Worm (Caenorhabditis elegans): ENCODE measurements around the gene M04C3.2.

ce11 chrV:19477302-19477701 is 28.6 kb upstream of the M04C3.2 start:
- TF ChIP-seq nhr-25 (tag; optimal IDR thresholded peaks at IDR 0.05) = no peak
- no peak for TF ChIP-seq nhr-11 (tag; optimal IDR thresholded peaks at IDR 0.05)
- no peak for TF ChIP-seq unc-39 (tag; optimal IDR thresholded peaks at IDR 0.05)
- TF ChIP-seq F13H6.1 (tag; optimal IDR thresholded peaks at IDR 0.05) = no peak
- no peak for TF ChIP-seq ZK546.5 (tag; optimal IDR thresholded peaks at IDR 0.05)
- no peak for TF ChIP-seq unc-62 (GFP tag; optimal IDR thresholded peaks at IDR 0.05)
- TF ChIP-seq ztf-11 (tag; optimal IDR thresholded peaks at IDR 0.05) = no peak
- TF ChIP-seq egl-27 (tag; optimal IDR thresholded peaks at IDR 0.05) = no peak
- TF ChIP-seq nhr-21 (tag; optimal IDR thresholded peaks at IDR 0.05) = no peak
- TF ChIP-seq Y55F3AM.14 (GFP tag; optimal IDR thresholded peaks at IDR 0.05) = no peak
- TF ChIP-seq snpc-4 (tag; optimal IDR thresholded peaks at IDR 0.05) = no peak
- no peak for TF ChIP-seq ama-1 (optimal IDR thresholded peaks at IDR 0.05)
- TF ChIP-seq mdl-1 (tag; optimal IDR thresholded peaks at IDR 0.05) = no peak

Data from whole organism, L2 larva.